Fruit fly (Drosophila melanogaster) whole organism, pupa: ENCODE measurements around the gene mRpL20.

ENCODE experiments used
- CG13204 ChIP-seq: fragments of 200-800 bp; sonication (Bioruptor generic); optimal IDR thresholded peaks from 2 replicates; lab custom pipeline; 2018; ENCODE audit warnings: missing biosample characterization, mild to moderate bottlenecking, missing genetic modification characterization, moderate library complexity
- CG14655 ChIP-seq: fragments of 200-800 bp; sonication (Bioruptor generic); optimal IDR thresholded peaks from 3 replicates; lab custom pipeline; 2017; ENCODE audit warnings: mild to moderate bottlenecking, missing biosample characterization, missing genetic modification reagents, missing genetic modification characterization
- CG17806 ChIP-seq: fragments of 200-800 bp; sonication (Bioruptor generic); optimal IDR thresholded peaks from 2 replicates; lab custom pipeline; 2018; ENCODE audit warnings: missing biosample characterization, mild to moderate bottlenecking, missing genetic modification characterization, moderate library complexity
- CG32121 ChIP-seq: fragments of 200-800 bp; sonication (Bioruptor generic); IDR thresholded peaks from 2 replicates; pipeline ENCODE4 v1.3.6; 2022; ENCODE audit warnings: missing biosample characterization, missing genetic modification characterization
- CG4496 ChIP-seq: fragments of 200-800 bp; sonication (Bioruptor generic); IDR thresholded peaks from 3 replicates; pipeline ENCODE4 v1.3.6; 2022; ENCODE audit warnings: missing biosample characterization, missing genetic modification characterization
- CG8159 ChIP-seq: fragments of 200-800 bp; sonication (Bioruptor generic); optimal IDR thresholded peaks from 3 replicates; lab custom pipeline; 2018; ENCODE audit warnings: missing biosample characterization, mild to moderate bottlenecking, missing genetic modification characterization, moderate library complexity
- CG8301 ChIP-seq: fragments of 200-800 bp; sonication (Bioruptor generic); optimal IDR thresholded peaks from 2 replicates; lab custom pipeline; 2018; ENCODE audit warnings: missing biosample characterization, mild to moderate bottlenecking, missing genetic modification characterization
- CG9948 ChIP-seq: fragments of 200-800 bp; sonication (Bioruptor generic); optimal IDR thresholded peaks from 2 replicates; lab custom pipeline; 2018; ENCODE audit warnings: missing biosample characterization, mild to moderate bottlenecking, missing genetic modification characterization, moderate library complexity
- D1 ChIP-seq: fragments of 200-800 bp; sonication (Bioruptor generic); optimal IDR thresholded peaks from 2 replicates; lab custom pipeline; 2018; ENCODE audit warnings: missing biosample characterization, mild to moderate bottlenecking, missing genetic modification characterization, moderate library complexity
- EcR ChIP-seq: fragments of 200-800 bp; sonication (Bioruptor generic); optimal IDR thresholded peaks from 3 replicates; lab custom pipeline; 2019; ENCODE audit warnings: missing biosample characterization, missing genetic modification characterization, mild to moderate bottlenecking, moderate library complexity, missing genetic modification reagents
- Pif1A ChIP-seq: fragments of 200-800 bp; sonication (Bioruptor generic); optimal IDR thresholded peaks from 3 replicates; lab custom pipeline; 2016; ENCODE audit warnings: missing biosample characterization, missing genetic modification characterization
- fd96Ca ChIP-seq: fragments of 200-800 bp; sonication (Bioruptor generic); IDR thresholded peaks from 3 replicates; pipeline ENCODE4 v1.3.6; 2022; ENCODE audit warnings: missing biosample characterization, missing genetic modification characterization
- rn ChIP-seq: fragments of 200-800 bp; sonication (Bioruptor generic); IDR thresholded peaks from 2 replicates; pipeline ENCODE4 v1.3.6; 2022; ENCODE audit warnings: missing biosample characterization, missing genetic modification characterization

dm6 chr3L:12994835-12995234 is 22.8 kb downstream of the mRpL20 start, which contains the start of gene CG11262:
- TF ChIP-seq CG4496 (GFP tag; lab: Robert Waterston, UW) (no peak), CG13204 (no peak), rn (no peak), fd96Ca (GFP tag; lab: Robert Waterston, UW) (no peak), CG8159 (tag; lab: Kevin White, UChicago) (no peak), CG8301 (tag; lab: Kevin White, UChicago) (no peak), CG9948 (tag; lab: Kevin White, UChicago) (no peak), CG14655 (no peak), CG32121 (GFP tag; lab: Robert Waterston, UW) (no peak), EcR (GFP tag; lab: Kevin White, UChicago) (no peak), CG17806 (tag; lab: Kevin White, UChicago) (no peak), D1 (tag; lab: Kevin White, UChicago) (no peak), Pif1A (GFP tag; lab: Kevin White, UChicago) (no peak)
